Fruit fly (Drosophila melanogaster) Kc167 (cell line): ENCODE results near the gene CG15014.

ENCODE experiments used
- Myc ChIP-seq: fragments of >200 bp; optimal IDR thresholded peaks from 2 replicates; lab custom pipeline; 2017; ENCODE audit warnings: missing external identifiers
- Sin3A ChIP-seq: fragments of >200 bp; optimal IDR thresholded peaks from 2 replicates; lab custom pipeline; 2018; ENCODE audit warnings: missing external identifiers
- h ChIP-seq: fragments of >200 bp; optimal IDR thresholded peaks from 3 replicates; lab custom pipeline; 2018; ENCODE audit warnings: missing external identifiers
- insv ChIP-seq: fragments of >200 bp; optimal IDR thresholded peaks from 3 replicates; lab custom pipeline; 2018; ENCODE audit warnings: missing external identifiers
- psq ChIP-seq: fragments of >200 bp; optimal IDR thresholded peaks from 2 replicates; lab custom pipeline; 2017; ENCODE audit warnings: missing external identifiers
- ttk ChIP-seq: sonication (Bioruptor generic); optimal IDR thresholded peaks from 2 replicates; lab custom pipeline; 2017; ENCODE audit warnings: missing external identifiers

DNA sequence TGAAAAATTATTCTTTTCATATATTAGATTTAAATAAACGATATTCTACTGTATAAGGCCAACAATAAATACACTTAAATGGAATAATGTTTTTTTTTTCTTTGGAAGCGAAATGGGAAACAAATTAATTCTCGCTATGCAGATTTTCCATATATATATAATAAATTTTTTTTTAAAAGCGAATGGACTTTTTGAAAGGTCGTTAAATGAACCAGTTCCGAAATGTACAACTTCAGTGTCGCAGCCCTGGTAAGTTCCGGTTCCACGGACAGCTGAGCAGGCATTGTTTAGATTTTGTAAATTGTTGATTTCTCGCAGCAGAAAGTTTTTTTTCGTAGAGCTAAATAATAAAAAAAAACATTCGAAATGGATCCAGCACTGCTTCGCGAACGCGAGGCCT lies 35.3 kb downstream of the CG15014 start, which contains the start of gene TfIIEbeta:
- no peak for TF ChIP-seq h (lab: Kevin White, UChicago)
- no peak for TF ChIP-seq Sin3A (lab: Kevin White, UChicago)
- no peak for TF ChIP-seq psq (lab: Kevin White, UChicago)
- TF ChIP-seq insv (lab: Kevin White, UChicago) = no peak
- TF ChIP-seq ttk (lab: Kevin White, UChicago) = no peak
- TF ChIP-seq Myc (lab: Kevin White, UChicago) = no peak
